Worm (Caenorhabditis elegans): Measurements from ENCODE around the gene tag-290.

DNA sequence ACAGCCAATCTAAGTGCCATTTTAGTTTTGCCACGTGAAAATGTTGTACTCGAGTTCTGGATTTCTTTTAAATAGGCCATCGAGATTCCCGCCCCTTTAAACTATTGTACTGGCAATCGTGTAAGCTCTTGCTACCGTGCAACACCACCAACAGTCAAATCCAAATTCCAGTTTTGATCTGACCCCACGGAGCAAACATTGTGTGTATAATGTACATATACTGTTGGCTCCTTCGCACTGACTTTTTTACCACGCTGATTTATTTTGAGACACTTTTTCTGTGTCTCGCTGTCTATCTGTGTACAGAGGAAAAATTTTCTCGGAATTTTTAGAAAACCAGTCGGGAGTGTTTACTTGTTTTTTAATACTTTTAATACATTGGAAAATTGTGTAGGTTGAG, 3.1 kb upstream of the tag-290 start, which contains the start of gene piit-1:
- no peak for TF ChIP-seq egl-27 (tag; optimal IDR thresholded peaks at IDR 0.05)
- TF ChIP-seq snpc-4 (tag; optimal IDR thresholded peaks at IDR 0.05) = no peak
- no peak for TF ChIP-seq skn-1 (tag; optimal IDR thresholded peaks at IDR 0.05)
- TF ChIP-seq lin-39 (tag; optimal IDR thresholded peaks at IDR 0.05) = no peak
- no peak for TF ChIP-seq nhr-11 (tag; optimal IDR thresholded peaks at IDR 0.05)
- no peak for TF ChIP-seq pax-3 (tag; optimal IDR thresholded peaks at IDR 0.05)
- no peak for TF ChIP-seq mab-9 (GFP tag; IDR thresholded peaks at IDR 0.05)
- TF ChIP-seq ztf-4 (tag; optimal IDR thresholded peaks at IDR 0.05) = no peak
- TF ChIP-seq nhr-237 (tag; optimal IDR thresholded peaks at IDR 0.05) = no peak
- no peak for TF ChIP-seq blmp-1 (tag; optimal IDR thresholded peaks at IDR 0.05)
- TF ChIP-seq ama-1 (optimal IDR thresholded peaks at IDR 0.05) = no peak
- TF ChIP-seq unc-86 (tag; optimal IDR thresholded peaks at IDR 0.05) = no peak
- no peak for TF ChIP-seq unc-130 (tag; optimal IDR thresholded peaks at IDR 0.05)
